Worm (Caenorhabditis elegans) whole organism, L4 larva: ENCODE data around the gene F44G4.1.

Experiments
- R02D3.7 ChIP-seq: fragments of 150-350 bp; sonication (generic microtip); optimal IDR thresholded peaks from 3 replicates; lab custom pipeline; 2014; ENCODE audit warnings: missing biosample characterization, missing genetic modification characterization
- Y48G9A.11 ChIP-seq: fragments of 200-800 bp; sonication (Bioruptor generic); IDR thresholded peaks from 2 replicates; pipeline ENCODE4 v1.3.6; 2022; ENCODE audit warnings: missing genetic modification reagents, missing genetic modification characterization, missing compliant biosample characterization
- ZK337.2 ChIP-seq: fragments of 200-800 bp; sonication (Bioruptor generic); IDR thresholded peaks from 2 replicates; pipeline ENCODE4 v1.3.6; 2022; ENCODE audit warnings: missing genetic modification reagents, missing genetic modification characterization, missing compliant biosample characterization
- aha-1 ChIP-seq: fragments of 150-350 bp; peaks from one replicate; lab custom pipeline; 2014; ENCODE audit warnings: missing biosample characterization, missing genetic modification characterization
- ama-1 ChIP-seq: fragments of 150-350 bp; optimal IDR thresholded peaks from 2 replicates; lab custom pipeline; 2014; ENCODE audit warnings: inconsistent platforms, mixed read lengths
- ceh-20 ChIP-seq: fragments of 200-800 bp; sonication (Bioruptor generic); IDR thresholded peaks from 2 replicates; pipeline ENCODE4 v1.3.6; 2022; ENCODE audit warnings: missing genetic modification reagents, missing genetic modification characterization, missing compliant biosample characterization
- ceh-44 ChIP-seq: fragments of 200-800 bp; sonication (Bioruptor generic); IDR thresholded peaks from 2 replicates; pipeline ENCODE4 v1.3.6; 2022; ENCODE audit warnings: missing genetic modification reagents, missing genetic modification characterization, missing compliant biosample characterization
- daf-16 ChIP-seq, 3 experiments: sonication (generic microtip); optimal IDR thresholded peaks; 2 replicates each; lab custom pipeline; 2016 to 2017; ENCODE audit warnings: missing genetic modification characterization in 3 of 3, missing genetic modification reagents in 3 of 3, mild to moderate bottlenecking in 2 of 3, missing compliant biosample characterization in 2 of 3, missing biosample characterization in 1 of 3, moderate library complexity in 1 of 3
- daf-8 ChIP-seq: fragments of 200-800 bp; sonication (Bioruptor generic); IDR thresholded peaks from 2 replicates; pipeline ENCODE4 v1.3.6; 2022; ENCODE audit warnings: missing genetic modification characterization, missing compliant biosample characterization
- dpl-1 ChIP-seq: fragments of 150-350 bp; optimal IDR thresholded peaks from 2 replicates; lab custom pipeline; 2014; ENCODE audit warnings: missing biosample characterization, missing genetic modification reagents, missing genetic modification characterization
- fkh-10 ChIP-seq: fragments of 150-350 bp; optimal IDR thresholded peaks from 2 replicates; lab custom pipeline; 2014; ENCODE audit warnings: missing biosample characterization, missing genetic modification reagents, missing genetic modification characterization
- fos-1 ChIP-seq: fragments of 150-350 bp; optimal IDR thresholded peaks from 2 replicates; lab custom pipeline; 2014; ENCODE audit warnings: missing biosample characterization, missing genetic modification characterization
- gei-8 ChIP-seq: fragments of 200-800 bp; sonication (Bioruptor generic); optimal IDR thresholded peaks from 2 replicates; lab custom pipeline; 2018; ENCODE audit warnings: mild to moderate bottlenecking, missing genetic modification characterization, missing compliant biosample characterization
- hlh-11 ChIP-seq: fragments of 200-800 bp; sonication (Bioruptor generic); optimal IDR thresholded peaks from 2 replicates; lab custom pipeline; 2018; ENCODE audit warnings: mild to moderate bottlenecking, missing genetic modification characterization, missing compliant biosample characterization
- hlh-30 ChIP-seq: sonication (generic microtip); optimal IDR thresholded peaks from 2 replicates; lab custom pipeline; 2017; ENCODE audit warnings: antibody characterized with exemption, mild to moderate bottlenecking, missing genetic modification characterization, missing compliant biosample characterization; ENCODE audit not compliant: insufficient read depth
- jun-1 ChIP-seq: fragments of 150-350 bp; optimal IDR thresholded peaks from 2 replicates; lab custom pipeline; 2014; ENCODE audit warnings: missing biosample characterization, missing genetic modification reagents, missing genetic modification characterization
- lin-38 ChIP-seq: fragments of 200-800 bp; sonication (Bioruptor generic); IDR thresholded peaks from 2 replicates; pipeline ENCODE4 v1.3.6; 2022; ENCODE audit warnings: missing genetic modification reagents, missing genetic modification characterization, missing compliant biosample characterization
- lsy-2 ChIP-seq, 2 experiments: fragments of 150-350 bp in 1 of 2; sonication (generic microtip) in 1 of 2; optimal IDR thresholded peaks; 2 replicates each; lab custom pipeline; 2014 to 2017; ENCODE audit warnings: missing biosample characterization in 2 of 2, missing genetic modification characterization in 2 of 2
- mep-1 ChIP-seq: fragments of 150-350 bp; sonication (generic microtip); optimal IDR thresholded peaks from 3 replicates; lab custom pipeline; 2014; ENCODE audit warnings: missing biosample characterization, missing genetic modification characterization
- mxl-2 ChIP-seq: fragments of 200-800 bp; sonication (Bioruptor generic); conservative IDR thresholded peaks from 2 replicates; pipeline ENCODE4 v1.3.6; 2022; ENCODE audit warnings: missing genetic modification reagents, missing genetic modification characterization, missing compliant biosample characterization
- nhr-11 ChIP-seq: fragments of 150-350 bp; optimal IDR thresholded peaks from 2 replicates; lab custom pipeline; 2014; ENCODE audit warnings: missing biosample characterization, missing genetic modification characterization
- nhr-111 ChIP-seq: fragments of 200-800 bp; sonication (Bioruptor generic); optimal IDR thresholded peaks from 2 replicates; lab custom pipeline; 2018; ENCODE audit warnings: mild to moderate bottlenecking, missing genetic modification characterization, missing compliant biosample characterization
- nhr-25 ChIP-seq: sonication (generic microtip); optimal IDR thresholded peaks from 2 replicates; lab custom pipeline; 2017; ENCODE audit warnings: missing genetic modification characterization, mild to moderate bottlenecking, missing compliant biosample characterization, antibody characterized with exemption, moderate library complexity, borderline replicate concordance; ENCODE audit not compliant: insufficient read depth
- nhr-28 ChIP-seq: fragments of 150-350 bp; optimal IDR thresholded peaks from 2 replicates; lab custom pipeline; 2014; ENCODE audit warnings: missing biosample characterization, missing genetic modification characterization
- nhr-48 ChIP-seq: sonication (generic microtip); optimal IDR thresholded peaks from 2 replicates; lab custom pipeline; 2016; ENCODE audit warnings: mild to moderate bottlenecking, missing genetic modification characterization, missing compliant biosample characterization
- saeg-2 ChIP-seq: fragments of 200-800 bp; sonication (Bioruptor generic); IDR thresholded peaks from 2 replicates; pipeline ENCODE4 v1.3.6; 2022; ENCODE audit warnings: missing genetic modification reagents, missing genetic modification characterization, missing compliant biosample characterization
- set-16 ChIP-seq: fragments of 200-800 bp; sonication (Bioruptor generic); IDR thresholded peaks from 2 replicates; pipeline ENCODE4 v1.3.6; 2022; ENCODE audit warnings: missing genetic modification reagents, missing genetic modification characterization, missing compliant biosample characterization
- skn-1 ChIP-seq: fragments of 150-350 bp; optimal IDR thresholded peaks from 2 replicates; lab custom pipeline; 2014; ENCODE audit warnings: missing biosample characterization, missing genetic modification characterization
- snpc-1.2 ChIP-seq: fragments of 200-800 bp; sonication (Bioruptor generic); IDR thresholded peaks from 2 replicates; pipeline ENCODE4 v1.3.6; 2022; ENCODE audit warnings: missing genetic modification reagents, missing genetic modification characterization, missing compliant biosample characterization
- tra-1 ChIP-seq: fragments of 200-800 bp; sonication (Bioruptor generic); IDR thresholded peaks from 2 replicates; pipeline ENCODE4 v1.3.6; 2022; ENCODE audit warnings: missing genetic modification reagents, missing genetic modification characterization, missing compliant biosample characterization
- unc-62 ChIP-seq, 3 experiments: fragments of 150-350 bp in 1 of 3; sonication (generic microtip); optimal IDR thresholded peaks in 2 of 3; peaks in 1 of 3; 1 replicate in 1 of 3; 2 replicates in 2 of 3; lab custom pipeline; 2014 to 2017; ENCODE audit warnings: missing biosample characterization in 3 of 3, missing genetic modification characterization in 3 of 3, missing genetic modification reagents in 3 of 3, missing genotype in 1 of 3

Gene F44G4.1

ce11 chrII:8953703-8954102 lies 40.7 kb upstream of the F44G4.1 start (continued):
- TF ChIP-seq ama-1: no peak

- no peak for TF ChIP-seq ama-1
- TF ChIP-seq jun-1: no peak
- no peak for TF ChIP-seq ceh-44 (GFP tag; lab: Robert Waterston, UW)
- no peak for TF ChIP-seq skn-1 (tag; lab: Kevin White, UChicago)
- no peak for TF ChIP-seq set-16 (GFP tag; lab: Robert Waterston, UW)
- TF ChIP-seq nhr-111 (GFP tag; lab: Kevin White, UChicago): no peak
- no peak for TF ChIP-seq mxl-2 (GFP tag; lab: Robert Waterston, UW)
- TF ChIP-seq nhr-25: no peak
- TF ChIP-seq, all 104 proteins: peak for 0
These were observed 37.5 kb upstream of the F44G4.1 start for ce11 chrII:8956896-8957295.

- TF ChIP-seq aha-1 (tag; lab: Kevin White, UChicago) (peak; percentile 79), nhr-111 (GFP tag; lab: Kevin White, UChicago) (no peak), hlh-11 (tag; lab: Kevin White, UChicago) (peak; percentile 22), nhr-48 (no peak), nhr-11 (peak; percentile 46), unc-62 (GFP tag; optimal IDR thresholded peaks at IDR 0.05 in 1 of 2; lab: Kevin White, UChicago) (peak in 1 of 2 experiments; percentile 93), unc-62 (tag; optimal IDR thresholded peaks at IDR 0.05; lab: Kevin White, UChicago) (no peak), daf-8 (GFP tag; lab: Robert Waterston, UW) (no peak), lsy-2 (tag; optimal IDR thresholded peaks at IDR 0.05; lab: Kevin White, UChicago) (peak in 1 of 2 experiments; percentile 13), nhr-28 (peak; percentile 2), daf-16 (GFP tag; optimal IDR thresholded peaks at IDR 0.05; lab: Kevin White, UChicago) (peak in 1 of 2 experiments; percentile 32), daf-16 (tag; optimal IDR thresholded peaks at IDR 0.05; lab: Kevin White, UChicago) (no peak), gei-8 (GFP tag; lab: Kevin White, UChicago) (no peak), hlh-30 (tag; lab: Kevin White, UChicago) (peak; percentile 37)
These were observed 35.4 kb upstream of the F44G4.1 start for ce11 chrII:8959081-8959480.

- TF ChIP-seq mxl-2 (GFP tag; lab: Robert Waterston, UW) (no peak), dpl-1 (GFP tag; lab: Kevin White, UChicago) (no peak), lin-38 (GFP tag; lab: Robert Waterston, UW) (no peak), snpc-1.2 (GFP tag; lab: Robert Waterston, UW) (no peak), fkh-10 (GFP tag; lab: Kevin White, UChicago) (no peak), R02D3.7 (tag; lab: Kevin White, UChicago) (no peak), tra-1 (GFP tag; lab: Robert Waterston, UW) (no peak), Y48G9A.11 (GFP tag; lab: Robert Waterston, UW) (no peak)
These were observed 34.0 kb upstream of the F44G4.1 start, which contains the start of gene cal-2 for ce11 chrII:8960414-8960813. cal-2 (plus strand) TSS chrII:8960714.

- peak; percentile 8 for TF ChIP-seq nhr-11
- peak in 1 of 2 experiments; percentile 78 for TF ChIP-seq unc-62 (GFP tag; optimal IDR thresholded peaks at IDR 0.05 in 1 of 2; lab: Kevin White, UChicago)
- no peak for TF ChIP-seq unc-62 (tag; optimal IDR thresholded peaks at IDR 0.05; lab: Kevin White, UChicago)
- TF ChIP-seq hlh-30 (tag; lab: Kevin White, UChicago): no peak
These were observed 33.0 kb upstream of the F44G4.1 start for ce11 chrII:8961450-8961849.

- TF ChIP-seq saeg-2: no peak
- no peak for TF ChIP-seq fos-1
- TF ChIP-seq nhr-11: peak; percentile 54
- peak; percentile 34 for TF ChIP-seq mep-1 (tag; lab: Kevin White, UChicago)
- TF ChIP-seq ceh-20 (GFP tag; lab: Robert Waterston, UW): peak; percentile 10; the same call in 1 of the 2 replicates
- peak; percentile 75 for TF ChIP-seq ZK337.2 (GFP tag; lab: Robert Waterston, UW)
- TF ChIP-seq lsy-2 (tag; optimal IDR thresholded peaks at IDR 0.05; lab: Kevin White, UChicago): peak in 1 of 2 experiments; percentile 11
- TF ChIP-seq hlh-30 (tag; lab: Kevin White, UChicago): peak; percentile 5
- TF ChIP-seq hlh-11 (tag; lab: Kevin White, UChicago): peak; percentile 13
These were observed 32.2 kb upstream of the F44G4.1 start for ce11 chrII:8962206-8962605.
